Worm (Caenorhabditis elegans): ENCODE results near the gene nhr-10.

DNA sequence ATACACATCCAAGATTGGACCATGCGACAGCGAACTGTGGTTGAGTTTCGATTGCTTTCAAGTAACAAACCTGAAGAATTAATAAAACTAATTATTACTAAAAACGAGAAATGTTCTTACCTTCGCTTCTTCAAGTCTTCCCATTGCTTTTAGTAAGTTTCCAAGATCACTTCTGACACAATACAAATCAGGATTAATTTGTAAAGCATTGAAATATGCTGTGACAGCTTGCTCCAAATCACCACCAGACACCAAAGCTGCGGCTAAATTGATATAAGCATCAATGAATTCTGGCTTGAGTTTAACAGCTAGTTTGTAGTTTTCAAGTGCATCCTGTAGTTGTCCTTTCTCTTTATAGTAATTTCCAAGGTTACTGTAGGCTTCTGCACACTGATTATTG is 34.9 kb upstream of the nhr-10 start:
- TF ChIP-seq blmp-1 (tag; optimal IDR thresholded peaks at IDR 0.05): no peak
- no peak for TF ChIP-seq isw-1 (GFP tag; IDR thresholded peaks at IDR 0.05)
- no peak for TF ChIP-seq egl-13 (tag; optimal IDR thresholded peaks at IDR 0.05)
- TF ChIP-seq elt-2 (tag; optimal IDR thresholded peaks at IDR 0.05): no peak
- no peak for TF ChIP-seq zag-1 (tag; optimal IDR thresholded peaks at IDR 0.05)
